Worm (Caenorhabditis elegans) whole organism, L4/young adult: ENCODE data around the gene Y45F3A.9.
A peak's percentile ranks its signal among the peaks of the same experiment; 100 is the strongest.

Experiments
- dao-5 ChIP-seq: sonication (generic microtip); optimal IDR thresholded peaks from 2 replicates; lab custom pipeline; 2016; ENCODE audit warnings: missing genotype, missing genetic modification characterization, moderate library complexity, missing compliant biosample characterization
- him-1 ChIP-seq: sonication (generic microtip); optimal IDR thresholded peaks from 2 replicates; lab custom pipeline; 2016; ENCODE audit warnings: missing genotype, missing genetic modification reagents, missing genetic modification characterization, missing compliant biosample characterization

ce11 chrIII:10624564-10624963 lies 29.6 kb upstream of the Y45F3A.9 start:
- TF ChIP-seq dao-5 (tag; lab: Kevin White, UChicago) (peak; percentile 21), him-1 (peak; percentile 45)
